Fruit fly (Drosophila melanogaster) whole organism, prepupa: Measurements from ENCODE around the gene CG16721.

Experiments used
- Blimp-1 ChIP-seq: fragments of 200-800 bp; sonication (Bioruptor generic); optimal IDR thresholded peaks from 3 replicates; lab custom pipeline; 2017; ENCODE audit warnings: missing biosample characterization, missing genetic modification characterization, mild to moderate bottlenecking, moderate library complexity, missing genetic modification reagents
- CG10669 ChIP-seq: fragments of 200-800 bp; sonication (Bioruptor generic); optimal IDR thresholded peaks from 3 replicates; lab custom pipeline; 2018; ENCODE audit warnings: missing biosample characterization, mild to moderate bottlenecking, missing genetic modification characterization, moderate library complexity
- CG11294 ChIP-seq: fragments of 200-800 bp; sonication (Bioruptor generic); IDR thresholded peaks from 2 replicates; pipeline ENCODE4 v1.3.6; 2022; ENCODE audit warnings: missing biosample characterization, missing genetic modification characterization
- CG11762 ChIP-seq: fragments of 200-800 bp; sonication (Bioruptor generic); optimal IDR thresholded peaks from 3 replicates; lab custom pipeline; 2016; ENCODE audit warnings: missing biosample characterization, missing genetic modification characterization; ENCODE audit not compliant: insufficient read depth
- CG11902 ChIP-seq: fragments of 200-800 bp; sonication (Bioruptor generic); optimal IDR thresholded peaks from 3 replicates; lab custom pipeline; 2016; ENCODE audit warnings: missing biosample characterization, missing genetic modification characterization
- CG15336 ChIP-seq: fragments of 200-800 bp; sonication (Bioruptor generic); IDR thresholded peaks from 2 replicates; pipeline ENCODE4 v1.3.6; 2022; ENCODE audit warnings: missing biosample characterization, missing genetic modification characterization
- CG1621 ChIP-seq: fragments of 200-800 bp; sonication (Bioruptor generic); optimal IDR thresholded peaks from 3 replicates; lab custom pipeline; 2018; ENCODE audit warnings: missing biosample characterization, mild to moderate bottlenecking, missing genetic modification characterization
- CG16779 ChIP-seq: fragments of 200-800 bp; sonication (Bioruptor generic); optimal IDR thresholded peaks from 3 replicates; lab custom pipeline; 2017; ENCODE audit warnings: missing biosample characterization, mild to moderate bottlenecking, missing genetic modification characterization
- CG3032 ChIP-seq: fragments of 200-800 bp; optimal IDR thresholded peaks from 2 replicates; lab custom pipeline; 2019; ENCODE audit warnings: missing biosample characterization, mild to moderate bottlenecking, missing genetic modification characterization, moderate library complexity
- CG31627 ChIP-seq: fragments of 200-800 bp; sonication (Bioruptor generic); optimal IDR thresholded peaks from 3 replicates; lab custom pipeline; 2016; ENCODE audit warnings: missing biosample characterization, missing genetic modification characterization
- CG32006 ChIP-seq: fragments of 200-800 bp; sonication (Bioruptor generic); optimal IDR thresholded peaks from 3 replicates; lab custom pipeline; 2017; ENCODE audit warnings: missing biosample characterization, mild to moderate bottlenecking, missing genetic modification characterization
- CG34406 ChIP-seq: fragments of 200-800 bp; sonication (Bioruptor generic); optimal IDR thresholded peaks from 3 replicates; lab custom pipeline; 2016; ENCODE audit warnings: missing biosample characterization, missing genetic modification characterization
- CG3919 ChIP-seq: fragments of 200-800 bp; sonication (Bioruptor generic); optimal IDR thresholded peaks from 3 replicates; lab custom pipeline; 2016; ENCODE audit warnings: missing biosample characterization, missing genetic modification characterization
- CG4318 ChIP-seq: fragments of 200-800 bp; sonication (Bioruptor generic); optimal IDR thresholded peaks from 3 replicates; lab custom pipeline; 2017; ENCODE audit warnings: missing biosample characterization, mild to moderate bottlenecking, missing genetic modification characterization
- CG6163 ChIP-seq: fragments of 200-800 bp; sonication (Bioruptor generic); IDR thresholded peaks from 3 replicates; pipeline ENCODE4 v1.3.6; 2022; ENCODE audit warnings: missing biosample characterization, missing genetic modification characterization
- CG6276 ChIP-seq: fragments of 200-800 bp; sonication (Bioruptor generic); optimal IDR thresholded peaks from 2 replicates; lab custom pipeline; 2017; ENCODE audit warnings: missing biosample characterization, mild to moderate bottlenecking, missing genetic modification characterization
- CG6792 ChIP-seq: fragments of 200-800 bp; sonication (Bioruptor generic); optimal IDR thresholded peaks from 3 replicates; lab custom pipeline; 2016; ENCODE audit warnings: missing biosample characterization, missing genetic modification characterization
- CG6808 ChIP-seq: fragments of 200-800 bp; sonication (Bioruptor generic); optimal IDR thresholded peaks from 3 replicates; lab custom pipeline; 2017; ENCODE audit warnings: missing biosample characterization, missing genetic modification characterization, mild to moderate bottlenecking, moderate library complexity, missing genetic modification reagents
- CG6854 ChIP-seq: fragments of 200-800 bp; sonication (Bioruptor generic); optimal IDR thresholded peaks from 2 replicates; lab custom pipeline; 2017; ENCODE audit warnings: missing biosample characterization, mild to moderate bottlenecking, missing genetic modification characterization
- CG8319 ChIP-seq: fragments of 200-800 bp; sonication (Bioruptor generic); optimal IDR thresholded peaks from 3 replicates; lab custom pipeline; 2016; ENCODE audit warnings: missing biosample characterization, missing genetic modification characterization
- CG8632 ChIP-seq: fragments of 200-800 bp; sonication (Bioruptor generic); optimal IDR thresholded peaks from 3 replicates; lab custom pipeline; 2016; ENCODE audit warnings: missing biosample characterization, missing genetic modification characterization
- CG9139 ChIP-seq: fragments of 200-800 bp; sonication (Bioruptor generic); optimal IDR thresholded peaks from 3 replicates; lab custom pipeline; 2017; ENCODE audit warnings: missing biosample characterization, mild to moderate bottlenecking, missing genetic modification characterization
- Eip93F ChIP-seq: fragments of 200-800 bp; sonication (Bioruptor generic); optimal IDR thresholded peaks from 2 replicates; lab custom pipeline; 2016; ENCODE audit warnings: missing biosample characterization, mild to moderate bottlenecking, missing genetic modification characterization
- Ets21C ChIP-seq: fragments of 200-800 bp; sonication (Bioruptor generic); optimal IDR thresholded peaks from 3 replicates; lab custom pipeline; 2016; ENCODE audit warnings: missing biosample characterization, missing genetic modification characterization
- Hr38 ChIP-seq: sonication (Bioruptor generic); optimal IDR thresholded peaks from 2 replicates; lab custom pipeline; 2016; ENCODE audit warnings: missing biosample characterization, missing genetic modification characterization
- Hr39 ChIP-seq: fragments of 200-800 bp; sonication (Bioruptor generic); optimal IDR thresholded peaks from 2 replicates; lab custom pipeline; 2016; ENCODE audit warnings: missing biosample characterization, missing genetic modification characterization
- Hr4 ChIP-seq: fragments of 200-800 bp; sonication (Bioruptor generic); optimal IDR thresholded peaks from 3 replicates; lab custom pipeline; 2016; ENCODE audit warnings: missing biosample characterization, missing genetic modification characterization
- Met ChIP-seq: fragments of 200-800 bp; sonication (Bioruptor generic); optimal IDR thresholded peaks from 3 replicates; lab custom pipeline; 2016; ENCODE audit warnings: missing biosample characterization, missing genetic modification characterization
- OdsH ChIP-seq: fragments of 200-800 bp; sonication (Bioruptor generic); optimal IDR thresholded peaks from 3 replicates; lab custom pipeline; 2016; ENCODE audit warnings: missing biosample characterization, missing genetic modification characterization
- Smox ChIP-seq: fragments of 200-800 bp; sonication (Bioruptor generic); optimal IDR thresholded peaks from 3 replicates; lab custom pipeline; 2016; ENCODE audit warnings: missing biosample characterization, missing genetic modification characterization
- Sox14 ChIP-seq: fragments of 200-800 bp; sonication (Bioruptor generic); optimal IDR thresholded peaks from 3 replicates; lab custom pipeline; 2016; ENCODE audit warnings: missing biosample characterization, missing genetic modification characterization
- Sox15 ChIP-seq: fragments of 200-800 bp; sonication (Bioruptor generic); optimal IDR thresholded peaks from 3 replicates; lab custom pipeline; 2016; ENCODE audit warnings: missing biosample characterization, missing genetic modification characterization
- achi ChIP-seq: fragments of 200-800 bp; sonication (Bioruptor generic); optimal IDR thresholded peaks from 3 replicates; lab custom pipeline; 2016; ENCODE audit warnings: missing biosample characterization, missing genetic modification characterization
- acj6 ChIP-seq: fragments of 200-800 bp; sonication (Bioruptor generic); optimal IDR thresholded peaks from 3 replicates; lab custom pipeline; 2016; ENCODE audit warnings: missing biosample characterization, missing genetic modification characterization
- cyc ChIP-seq: fragments of 200-800 bp; sonication (Bioruptor generic); optimal IDR thresholded peaks from 3 replicates; lab custom pipeline; 2016; ENCODE audit warnings: missing biosample characterization, missing genetic modification characterization
- eg ChIP-seq: fragments of 200-800 bp; sonication (Bioruptor generic); IDR thresholded peaks from 3 replicates; pipeline ENCODE4 v1.3.6; 2022; ENCODE audit warnings: missing biosample characterization, missing genetic modification characterization
- esn ChIP-seq: fragments of 200-800 bp; sonication (Bioruptor generic); optimal IDR thresholded peaks from 2 replicates; lab custom pipeline; 2016; ENCODE audit warnings: missing biosample characterization, mild to moderate bottlenecking, missing genetic modification characterization, moderate library complexity
- fd59A ChIP-seq: fragments of 200-800 bp; sonication (Bioruptor generic); optimal IDR thresholded peaks from 2 replicates; lab custom pipeline; 2017; ENCODE audit warnings: missing biosample characterization, mild to moderate bottlenecking, missing genetic modification characterization, missing genetic modification reagents
- fd85E ChIP-seq: fragments of 200-800 bp; sonication (Bioruptor generic); optimal IDR thresholded peaks from 3 replicates; lab custom pipeline; 2016; ENCODE audit warnings: missing biosample characterization, missing genetic modification characterization
- fkh ChIP-seq: fragments of 200-800 bp; sonication (Bioruptor generic); optimal IDR thresholded peaks from 3 replicates; lab custom pipeline; 2017; ENCODE audit warnings: missing biosample characterization, mild to moderate bottlenecking, missing genetic modification characterization, moderate library complexity
- lz ChIP-seq: fragments of 200-800 bp; sonication (Bioruptor generic); optimal IDR thresholded peaks from 3 replicates; lab custom pipeline; 2016; ENCODE audit warnings: missing biosample characterization, missing genetic modification characterization
- pdm3 ChIP-seq: fragments of 200-800 bp; sonication (Bioruptor generic); optimal IDR thresholded peaks from 3 replicates; lab custom pipeline; 2016; ENCODE audit warnings: missing biosample characterization, missing genetic modification characterization
- salr ChIP-seq, 2 experiments: fragments of 200-800 bp; sonication (Bioruptor generic); optimal IDR thresholded peaks; 3 replicates each; lab custom pipeline; 2016 to 2018; ENCODE audit warnings: missing biosample characterization in 2 of 2, missing genetic modification characterization in 2 of 2, mild to moderate bottlenecking in 1 of 2
- spab ChIP-seq: fragments of 200-800 bp; sonication (Bioruptor generic); optimal IDR thresholded peaks from 2 replicates; lab custom pipeline; 2017; ENCODE audit warnings: missing biosample characterization, mild to moderate bottlenecking, missing genetic modification characterization, missing genetic modification reagents
- svp ChIP-seq: fragments of 200-800 bp; sonication (Bioruptor generic); peaks from one replicate; lab custom pipeline; 2016; ENCODE audit warnings: missing biosample characterization, missing genetic modification characterization
- topi ChIP-seq: fragments of 200-800 bp; sonication (Bioruptor generic); optimal IDR thresholded peaks from 3 replicates; lab custom pipeline; 2016; ENCODE audit warnings: missing biosample characterization, missing genetic modification characterization
- vri ChIP-seq: fragments of 200-800 bp; sonication (Bioruptor generic); optimal IDR thresholded peaks from 3 replicates; lab custom pipeline; 2016; ENCODE audit warnings: missing biosample characterization, mild to moderate bottlenecking, missing genetic modification characterization

The CG16721 gene

DNA sequence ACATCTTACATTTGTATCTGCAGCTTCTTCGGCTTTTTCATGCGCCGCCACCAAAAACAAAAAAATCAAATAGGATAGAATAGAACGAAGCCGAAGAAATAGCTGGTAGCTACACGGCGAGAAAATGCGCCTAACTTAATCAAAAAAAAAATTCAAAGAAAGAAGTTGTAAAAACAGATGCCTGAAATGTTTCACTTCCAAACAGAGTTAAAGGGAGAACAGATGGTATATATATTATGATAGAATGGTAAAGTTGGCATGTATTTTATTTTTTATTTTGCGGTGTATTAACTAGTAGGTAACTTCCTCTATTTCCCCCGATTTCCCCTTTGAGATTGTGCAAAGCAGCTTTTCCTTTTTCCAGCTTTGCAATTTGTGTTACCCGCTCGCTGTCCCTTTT is 44.7 kb downstream of the CG16721 start (continued):
- TF ChIP-seq vri (GFP tag; lab: Kevin White, UChicago) (no peak), CG8632 (GFP tag; lab: Kevin White, UChicago) (no peak), fkh (GFP tag; lab: Kevin White, UChicago) (no peak), CG6854 (GFP tag; lab: Kevin White, UChicago) (no peak), CG9139 (GFP tag; lab: Kevin White, UChicago) (no peak), Sox14 (peak; percentile 63), eg (GFP tag; lab: Robert Waterston, UW) (peak; percentile 65), Hr38 (no peak), CG11902 (GFP tag; lab: Kevin White, UChicago) (no peak), Eip93F (GFP tag; lab: Kevin White, UChicago) (no peak), CG11294 (GFP tag; lab: Robert Waterston, UW) (no peak; the same call in 1 of the 2 replicates), salr (GFP tag; optimal IDR thresholded peaks at IDR 0.05; lab: Kevin White, UChicago) (peak in 1 of 2 experiments; percentile 58), Hr4 (no peak), CG8319 (GFP tag; lab: Kevin White, UChicago) (no peak), CG6163 (GFP tag; lab: Robert Waterston, UW) (peak; percentile 75; the same call in 2 of the 3 replicates)

dm6 chrX:5925793-5926418 is 46.2 kb downstream of the CG16721 start:
- TF ChIP-seq Hr4 (peak; percentile 66), Ets21C (GFP tag; lab: Kevin White, UChicago) (no peak), CG15336 (GFP tag; lab: Robert Waterston, UW) (peak; percentile 90), Sox15 (GFP tag; lab: Kevin White, UChicago) (peak; percentile 6), CG8319 (GFP tag; lab: Kevin White, UChicago) (peak; percentile 48), fd85E (peak; percentile 14), fkh (GFP tag; lab: Kevin White, UChicago) (no peak), topi (GFP tag; lab: Kevin White, UChicago) (peak; percentile 73), CG11294 (GFP tag; lab: Robert Waterston, UW) (peak; percentile 70), eg (GFP tag; lab: Robert Waterston, UW) (peak; percentile 91), CG32006 (GFP tag; lab: Kevin White, UChicago) (peak; percentile 70), CG1621 (tag; lab: Kevin White, UChicago) (peak; percentile 82), CG6276 (GFP tag; lab: Kevin White, UChicago) (peak; percentile 86), CG4318 (GFP tag; lab: Kevin White, UChicago) (peak; percentile 36), CG3919 (GFP tag; lab: Kevin White, UChicago) (peak; percentile 80), CG16779 (tag; lab: Kevin White, UChicago) (peak; percentile 55), CG31627 (GFP tag; lab: Kevin White, UChicago) (no peak), CG10669 (GFP tag; lab: Kevin White, UChicago) (peak; percentile 87), CG34406 (peak; percentile 52), Hr38 (no peak), CG6808 (GFP tag; lab: Kevin White, UChicago) (peak; percentile 83), cyc (GFP tag; lab: Kevin White, UChicago) (peak; percentile 55), achi (GFP tag; lab: Kevin White, UChicago) (peak; percentile 66), CG11902 (GFP tag; lab: Kevin White, UChicago) (peak; percentile 44), fd59A (GFP tag; lab: Kevin White, UChicago) (peak; percentile 62), CG11762 (GFP tag; lab: Kevin White, UChicago) (peak; percentile 60), CG6854 (GFP tag; lab: Kevin White, UChicago) (no peak), lz (peak; percentile 55), CG8632 (GFP tag; lab: Kevin White, UChicago) (peak; percentile 49), pdm3 (GFP tag; lab: Kevin White, UChicago) (peak; percentile 61), CG6792 (peak; percentile 55), acj6 (peak; percentile 59), salr (GFP tag; optimal IDR thresholded peaks at IDR 0.05; lab: Kevin White, UChicago) (peak; percentile 27 to 66), Blimp-1 (GFP tag; lab: Kevin White, UChicago) (no peak), Hr39 (GFP tag; lab: Kevin White, UChicago) (peak; percentile 24), Met (GFP tag; lab: Kevin White, UChicago) (peak; percentile 70), Smox (GFP tag; lab: Kevin White, UChicago) (peak; percentile 33), CG3032 (tag; lab: Kevin White, UChicago) (peak; percentile 84), spab (peak; percentile 79), OdsH (GFP tag; lab: Kevin White, UChicago) (peak; percentile 52), CG6163 (GFP tag; lab: Robert Waterston, UW) (peak; percentile 95), svp (GFP tag; lab: Kevin White, UChicago) (peak; percentile 68), esn (GFP tag; lab: Kevin White, UChicago) (peak; percentile 14)
